Worm (Caenorhabditis elegans): ENCODE results near the gene pals-17.

DNA sequence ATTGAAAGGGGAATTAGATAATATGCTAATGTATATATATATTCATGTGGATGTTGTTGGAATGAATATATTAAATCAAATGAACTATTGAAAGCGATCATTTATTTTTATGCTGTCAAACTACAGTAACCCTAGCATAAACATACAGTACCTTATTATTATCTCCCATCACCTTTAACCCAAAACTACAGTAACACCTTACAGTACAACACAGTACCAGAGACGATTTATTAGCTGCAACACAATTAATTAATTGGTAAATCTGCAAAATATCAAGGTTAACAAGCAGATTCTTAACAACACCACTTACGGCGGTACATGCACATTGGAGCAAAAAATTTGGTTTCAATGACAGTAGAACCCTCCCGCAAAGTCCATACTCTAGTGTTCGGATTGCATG, 36.3 kb downstream of the pals-17 start, which contains the start of gene Y82E9BL.1:
- no peak for TF ChIP-seq klf-2 (GFP tag; conservative IDR thresholded peaks at IDR 0.05)
- TF ChIP-seq T22C8.4 (GFP tag; IDR thresholded peaks at IDR 0.05), result no peak
